Fruit fly (Drosophila melanogaster): ENCODE measurements around the gene aspr.

The aspr gene

DNA sequence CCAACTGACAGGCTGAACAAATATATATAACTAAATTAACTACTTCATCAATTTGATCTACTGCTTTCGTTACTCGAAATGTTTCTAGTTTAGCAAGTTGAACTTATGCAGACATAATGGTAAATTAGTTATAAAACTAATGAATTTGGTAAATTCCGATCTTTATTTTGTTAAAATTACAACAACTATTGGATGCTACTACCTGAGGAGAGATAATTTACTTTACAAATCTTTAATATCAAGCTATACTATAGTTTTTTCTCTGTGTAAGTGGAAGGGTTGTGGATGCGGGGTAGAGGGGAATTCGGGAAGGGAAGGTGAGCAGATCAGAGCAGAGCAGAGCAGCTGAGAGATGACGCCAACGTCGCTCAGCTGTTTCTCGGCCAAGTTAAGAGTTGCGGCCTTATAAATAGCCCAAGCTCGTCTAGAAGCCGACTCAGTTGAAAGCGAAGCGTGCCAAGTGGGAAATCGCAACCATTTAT lies at the start of gene aspr:
TSS of gene aspr (plus strand) at position 432 of the 482 bp plus-strand sequence.
- TF ChIP-seq pan (optimal IDR thresholded peaks at IDR 0.05) (no peak), pan (GFP tag; optimal IDR thresholded peaks at IDR 0.05 in 1 of 2, IDR thresholded peaks at IDR 0.05 in 1 of 2) (no peak), CG11695 (GFP tag; IDR thresholded peaks at IDR 0.05) (peak; percentile 30; the same call in 1 of the 3 replicates), caup (GFP tag; optimal IDR thresholded peaks at IDR 0.05; ENCODE audit: severe bottlenecking) (no peak), z (GFP tag; IDR thresholded peaks at IDR 0.05) (no peak), CG14667 (GFP tag; IDR thresholded peaks at IDR 0.05) (no peak), CG6175 (GFP tag; IDR thresholded peaks at IDR 0.05) (no peak), Camta (GFP tag; optimal IDR thresholded peaks at IDR 0.05) (no peak), fru (optimal IDR thresholded peaks at IDR 0.05) (no peak), ems (GFP tag; optimal IDR thresholded peaks at IDR 0.05) (no peak), sima (GFP tag; optimal IDR thresholded peaks at IDR 0.05) (no peak), Opbp (GFP tag; IDR thresholded peaks at IDR 0.05; ENCODE audit: partially characterized antibody) (no peak), dmrt11E (tag; optimal IDR thresholded peaks at IDR 0.05) (no peak), gt (GFP tag; IDR thresholded peaks at IDR 0.05) (no peak), pho (GFP tag; optimal IDR thresholded peaks at IDR 0.05) (no peak), CG7372 (GFP tag; IDR thresholded peaks at IDR 0.05) (no peak), CG4328 (GFP tag; optimal IDR thresholded peaks at IDR 0.05) (no peak), CG15601 (tag; optimal IDR thresholded peaks at IDR 0.05) (no peak), scrt (GFP tag; optimal IDR thresholded peaks at IDR 0.05) (no peak), CG31224 (GFP tag; IDR thresholded peaks at IDR 0.05) (no peak), CG17186 (GFP tag; optimal IDR thresholded peaks at IDR 0.05) (no peak), Hsf (GFP tag; optimal IDR thresholded peaks at IDR 0.05) (no peak), CG7839 (tag; optimal IDR thresholded peaks at IDR 0.05) (peak; percentile 19), HLH4C (GFP tag; IDR thresholded peaks at IDR 0.05; ENCODE audit: partially characterized antibody) (no peak), CG5245 (GFP tag; optimal IDR thresholded peaks at IDR 0.05) (no peak), CG9215 (GFP tag; IDR thresholded peaks at IDR 0.05) (0 out of 2 replicates have a peak, but pooled peaks have one; percentile 13), ssp (GFP tag; IDR thresholded peaks at IDR 0.05) (no peak), CG9932 (GFP tag; IDR thresholded peaks at IDR 0.05) (peak; percentile 50), luna (GFP tag; optimal IDR thresholded peaks at IDR 0.05) (no peak), CG12391 (tag; optimal IDR thresholded peaks at IDR 0.05) (no peak), Abd-B (GFP tag; optimal IDR thresholded peaks at IDR 0.05) (no peak), CG1529 (GFP tag; optimal IDR thresholded peaks at IDR 0.05) (no peak), CG11093 (GFP tag; IDR thresholded peaks at IDR 0.05) (no peak), CG3281 (GFP tag; optimal IDR thresholded peaks at IDR 0.05) (peak; percentile 12), YL-1 (GFP tag; optimal IDR thresholded peaks at IDR 0.05) (no peak), Hand (GFP tag; optimal IDR thresholded peaks at IDR 0.05) (no peak), tgo (GFP tag; IDR thresholded peaks at IDR 0.05) (0 out of 3 replicates have a peak, but pooled peaks have one; percentile 18), CG42726 (GFP tag; IDR thresholded peaks at IDR 0.05; ENCODE audit: partially characterized antibody) (no peak), CG6765 (GFP tag; optimal IDR thresholded peaks at IDR 0.05) (no peak), lov (optimal IDR thresholded peaks at IDR 0.05) (no peak), lov (GFP tag; IDR thresholded peaks at IDR 0.05) (no peak), Ssrp (tag; optimal IDR thresholded peaks at IDR 0.05) (no peak), lab (GFP tag; optimal IDR thresholded peaks at IDR 0.05) (no peak), TFAM (GFP tag; optimal IDR thresholded peaks at IDR 0.05) (no peak), CG14441 (GFP tag; IDR thresholded peaks at IDR 0.05) (0 out of 2 replicates have a peak, but pooled peaks have one; percentile 7), CG15073 (GFP tag; optimal IDR thresholded peaks at IDR 0.05) (no peak), Meics (GFP tag; optimal IDR thresholded peaks at IDR 0.05) (peak; percentile 46), Hmr (GFP tag; optimal IDR thresholded peaks at IDR 0.05) (peak; percentile 2), Poxn (GFP tag; IDR thresholded peaks at IDR 0.05) (no peak), Fer3 (tag; optimal IDR thresholded peaks at IDR 0.05) (no peak), gem (tag; optimal IDR thresholded peaks at IDR 0.05) (peak; percentile 48), CG17802 (tag; optimal IDR thresholded peaks at IDR 0.05) (no peak)

Data from whole organism, embryonic.